Worm (Caenorhabditis elegans): ENCODE data around the gene Y46G5A.23.

The Y46G5A.23 gene

ce11 chrII:12830347-12830746, 1.6 kb upstream of the Y46G5A.23 start, which contains the start of gene bcmo-1:
Gene bcmo-1 (plus strand): TSS chrII:12830676.
- peak; percentile 37; the same call in 1 of the 2 replicates for TF ChIP-seq hmg-1.2 (GFP tag; IDR thresholded peaks at IDR 0.05)
- no peak for TF ChIP-seq F10E7.11 (tag; optimal IDR thresholded peaks at IDR 0.05)
- TF ChIP-seq mxl-1 (tag; optimal IDR thresholded peaks at IDR 0.05), result no peak

DNA sequence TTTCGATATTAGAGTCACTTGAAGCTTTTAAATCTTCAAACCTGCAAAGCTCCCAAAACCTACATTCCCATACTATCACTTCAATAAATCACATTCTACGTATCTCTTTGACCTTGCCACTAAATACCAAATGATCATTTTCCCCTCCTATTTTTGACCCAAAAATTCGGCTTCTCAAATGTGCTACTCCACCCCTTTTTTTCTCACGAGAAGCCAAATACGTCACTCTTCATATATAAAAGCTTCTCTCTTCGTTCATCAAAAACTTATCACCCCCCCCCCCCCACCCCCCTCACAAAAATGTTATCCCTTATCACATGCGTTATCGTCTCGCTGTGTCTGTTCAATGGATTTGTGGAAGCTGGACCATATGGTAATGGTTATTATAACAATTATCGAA, 2.0 kb downstream of the Y46G5A.23 start, which contains the start of gene Y46G5A.38:
Gene Y46G5A.38, plus strand, starts transcription at position 301 of the 400 bp plus-strand sequence.
- no peak for TF ChIP-seq F57A8.1 (GFP tag; optimal IDR thresholded peaks at IDR 0.05)
- TF ChIP-seq hrde-1 (tag; optimal IDR thresholded peaks at IDR 0.05; ENCODE audit: borderline replicate concordance), result no peak
- no peak for TF ChIP-seq snpc-3.4 (tag; optimal IDR thresholded peaks at IDR 0.05)
- TF ChIP-seq lin-26 (GFP tag; IDR thresholded peaks at IDR 0.05), result no peak
- no peak for TF ChIP-seq unc-130 (GFP tag; optimal IDR thresholded peaks at IDR 0.05)
- no peak for TF ChIP-seq tlf-1 (GFP tag; optimal IDR thresholded peaks at IDR 0.05)
- no peak for TF ChIP-seq repo-1 (tag; optimal IDR thresholded peaks at IDR 0.05)
- TF ChIP-seq ccch-3 (GFP tag; optimal IDR thresholded peaks at IDR 0.05), result no peak
- no peak for TF ChIP-seq dox-1 (GFP tag; IDR thresholded peaks at IDR 0.05)
- no peak for TF ChIP-seq ceh-58 (GFP tag; IDR thresholded peaks at IDR 0.05)
- TF ChIP-seq mxl-1 (tag; optimal IDR thresholded peaks at IDR 0.05), result no peak
- no peak for TF ChIP-seq lag-1 (GFP tag; IDR thresholded peaks at IDR 0.05)

DNA sequence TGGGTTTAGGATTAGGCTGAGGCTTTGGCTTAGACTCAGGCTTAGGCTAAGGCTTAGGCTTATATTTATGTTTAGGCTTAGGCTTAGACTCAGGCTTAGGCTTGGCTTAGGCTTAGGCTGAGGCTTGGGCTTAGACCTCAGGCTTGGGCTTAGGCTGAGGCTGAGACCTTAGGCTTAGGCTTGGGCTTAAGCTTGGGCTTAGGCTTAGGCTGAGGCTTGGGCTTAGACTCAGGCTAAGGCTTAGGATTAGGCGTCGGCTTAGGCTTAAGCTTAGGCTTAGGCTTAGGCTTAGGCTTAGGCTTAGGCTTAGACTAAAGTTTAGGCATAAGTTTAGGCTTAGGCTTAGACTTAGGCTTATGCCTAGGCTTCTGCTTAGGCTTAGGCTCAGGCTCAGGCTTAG, 4.3 kb downstream of the Y46G5A.23 start:
- 0 out of 2 replicates have a peak, but pooled peaks have one; percentile 6 for TF ChIP-seq egrh-3 (GFP tag; IDR thresholded peaks at IDR 0.05)
- no peak for TF ChIP-seq ceh-100 (GFP tag; IDR thresholded peaks at IDR 0.05)
- no peak for TF ChIP-seq snpc-1.3 (tag; optimal IDR thresholded peaks at IDR 0.05; ENCODE audit: insufficient read depth)

DNA sequence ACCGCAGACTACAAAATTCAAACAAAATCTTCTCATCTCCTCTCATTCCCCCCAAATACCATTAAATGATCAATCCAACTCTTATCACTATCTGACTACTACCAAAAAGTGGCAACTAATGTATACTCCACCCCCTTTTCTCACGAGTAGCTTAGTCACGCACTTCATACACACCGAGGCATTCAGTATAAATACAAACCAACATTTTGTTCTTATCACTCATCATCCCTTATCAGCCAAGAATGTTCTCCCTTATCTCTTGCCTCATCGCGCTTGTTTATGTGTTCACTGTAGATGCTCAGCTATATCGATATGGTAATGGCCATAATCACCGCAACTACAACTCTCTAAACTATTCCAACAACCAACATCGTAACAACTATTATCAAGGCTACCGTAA, 5.3 kb downstream of the Y46G5A.23 start, which contains the start of gene Y46G5A.36:
Gene Y46G5A.36, plus strand, starts transcription at position 243 of the 400 bp plus-strand sequence.
- TF ChIP-seq dox-1 (GFP tag; IDR thresholded peaks at IDR 0.05) (no peak), nhr-80 (tag; optimal IDR thresholded peaks at IDR 0.05) (peak; percentile 41), Y95B8A.8 (GFP tag; IDR thresholded peaks at IDR 0.05) (no peak), B0019.2 (GFP tag; conservative IDR thresholded peaks at IDR 0.05) (no peak)

ce11 chrII:12819979-12820378, 8.8 kb downstream of the Y46G5A.23 start:
- TF ChIP-seq let-526 (GFP tag; IDR thresholded peaks at IDR 0.05), result no peak
- TF ChIP-seq mel-28 (tag; optimal IDR thresholded peaks at IDR 0.05; ENCODE audit: borderline replicate concordance), result no peak
- TF ChIP-seq ztf-25 (GFP tag; IDR thresholded peaks at IDR 0.05), result no peak
- TF ChIP-seq T07F8.4 (tag; optimal IDR thresholded peaks at IDR 0.05), result no peak
- no peak for TF ChIP-seq egrh-3 (GFP tag; IDR thresholded peaks at IDR 0.05)
- TF ChIP-seq mes-4 (tag; optimal IDR thresholded peaks at IDR 0.05), result no peak
- TF ChIP-seq ets-4 (GFP tag; optimal IDR thresholded peaks at IDR 0.05), result no peak
- no peak for TF ChIP-seq die-1 (tag; optimal IDR thresholded peaks at IDR 0.05)
- TF ChIP-seq mxl-1 (tag; optimal IDR thresholded peaks at IDR 0.05), result no peak
- TF ChIP-seq sea-2 (GFP tag; IDR thresholded peaks at IDR 0.05), result no peak
- no peak for TF ChIP-seq F39B2.1 (GFP tag; IDR thresholded peaks at IDR 0.05)
- no peak for TF ChIP-seq let-607 (tag; optimal IDR thresholded peaks at IDR 0.05)
- TF ChIP-seq nhr-90 (tag; optimal IDR thresholded peaks at IDR 0.05), result no peak
- no peak for TF ChIP-seq repo-1 (tag; optimal IDR thresholded peaks at IDR 0.05)
- no peak for TF ChIP-seq tbp1 (GFP tag; optimal IDR thresholded peaks at IDR 0.05)
- TF ChIP-seq Y79H2A.3 (GFP tag; conservative IDR thresholded peaks at IDR 0.05), result no peak
